Worm (Caenorhabditis elegans) whole organism, midembryonic: ENCODE measurements around the gene acdh-10.

Experiments
- ref-1 ChIP-seq: fragments of 200-800 bp; sonication (Bioruptor generic); conservative IDR thresholded peaks from 2 replicates; pipeline ENCODE4 v1.3.6; 2022; ENCODE audit warnings: missing genetic modification reagents, missing genetic modification characterization, missing compliant biosample characterization
- tab-1 ChIP-seq: fragments of 200-800 bp; sonication (Bioruptor generic); IDR thresholded peaks from 2 replicates; pipeline ENCODE4 v1.3.6; 2022; ENCODE audit warnings: missing genetic modification characterization, missing compliant biosample characterization
- ztf-23 ChIP-seq: fragments of 200-800 bp; sonication (Bioruptor generic); IDR thresholded peaks from 2 replicates; pipeline ENCODE4 v1.3.6; 2022; ENCODE audit warnings: missing genetic modification reagents, missing genetic modification characterization, missing compliant biosample characterization

DNA sequence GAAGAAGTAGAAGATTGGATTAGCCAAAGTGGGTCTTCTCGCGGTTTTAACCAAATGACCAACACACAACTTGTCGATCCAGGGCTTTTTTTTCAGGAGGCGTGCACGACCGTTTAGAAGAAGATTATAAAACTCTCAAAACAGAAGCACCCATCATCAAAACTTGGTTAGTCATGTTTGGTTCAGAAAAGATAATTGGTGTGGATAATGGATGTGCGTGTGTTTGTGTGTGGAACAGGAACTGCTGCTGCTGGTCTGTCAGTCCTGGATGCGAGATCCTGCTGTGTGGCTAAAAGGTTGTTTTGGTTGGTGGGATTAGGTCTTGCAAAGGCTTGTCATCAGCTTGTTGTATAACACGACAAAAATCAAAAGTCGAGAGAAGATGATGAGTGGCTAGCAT, 11.3 kb downstream of the acdh-10 start:
- TF ChIP-seq ztf-23 (no peak), tab-1 (GFP tag; lab: Robert Waterston, UW) (no peak), ref-1 (GFP tag; lab: Robert Waterston, UW) (no peak)
